Worm (Caenorhabditis elegans): Measurements from ENCODE around the gene rilp-1.

DNA sequence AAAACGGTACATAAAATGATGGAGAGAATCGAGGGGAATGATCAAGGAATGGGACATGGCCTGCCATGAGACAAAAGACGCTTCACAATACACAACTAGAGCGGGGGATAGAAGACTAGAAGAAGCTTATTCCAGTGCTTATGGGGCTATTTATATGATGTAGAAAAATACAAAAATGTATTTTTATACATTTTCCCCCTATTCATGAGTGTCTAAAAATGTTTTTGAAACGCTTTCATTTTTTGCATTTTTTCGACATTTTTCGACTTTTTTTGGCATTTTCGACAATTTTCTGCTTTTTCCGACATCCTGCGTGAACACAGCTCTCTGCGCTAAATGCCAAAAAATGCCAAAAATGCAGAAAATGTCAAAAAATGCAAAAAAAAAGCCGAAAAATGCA, 23.6 kb upstream of the rilp-1 start:
- TF ChIP-seq aly-2 (tag; optimal IDR thresholded peaks at IDR 0.05) (no peak), ztf-11 (tag; optimal IDR thresholded peaks at IDR 0.05) (no peak), nhr-10 (tag; optimal IDR thresholded peaks at IDR 0.05) (no peak)

Data from whole organism, L2 larva.